Fruit fly (Drosophila melanogaster) whole organism, prepupa: Measurements from ENCODE around the gene Slob.
A peak's percentile ranks its signal among the peaks of the same experiment; 100 is the strongest.

Experiments
- Blimp-1 ChIP-seq: fragments of 200-800 bp; sonication (Bioruptor generic); optimal IDR thresholded peaks from 3 replicates; lab custom pipeline; 2017; ENCODE audit warnings: missing biosample characterization, missing genetic modification characterization, mild to moderate bottlenecking, moderate library complexity, missing genetic modification reagents
- CG10631 ChIP-seq: fragments of 200-800 bp; sonication (Bioruptor generic); optimal IDR thresholded peaks from 2 replicates; lab custom pipeline; 2016; ENCODE audit warnings: missing biosample characterization, missing genetic modification characterization
- CG11294 ChIP-seq: fragments of 200-800 bp; sonication (Bioruptor generic); IDR thresholded peaks from 2 replicates; pipeline ENCODE4 v1.3.6; 2022; ENCODE audit warnings: missing biosample characterization, missing genetic modification characterization
- CG11762 ChIP-seq: fragments of 200-800 bp; sonication (Bioruptor generic); optimal IDR thresholded peaks from 3 replicates; lab custom pipeline; 2016; ENCODE audit warnings: missing biosample characterization, missing genetic modification characterization; ENCODE audit not compliant: insufficient read depth
- CG11902 ChIP-seq: fragments of 200-800 bp; sonication (Bioruptor generic); optimal IDR thresholded peaks from 3 replicates; lab custom pipeline; 2016; ENCODE audit warnings: missing biosample characterization, missing genetic modification characterization
- CG15336 ChIP-seq: fragments of 200-800 bp; sonication (Bioruptor generic); IDR thresholded peaks from 2 replicates; pipeline ENCODE4 v1.3.6; 2022; ENCODE audit warnings: missing biosample characterization, missing genetic modification characterization
- CG1621 ChIP-seq: fragments of 200-800 bp; sonication (Bioruptor generic); optimal IDR thresholded peaks from 3 replicates; lab custom pipeline; 2018; ENCODE audit warnings: missing biosample characterization, mild to moderate bottlenecking, missing genetic modification characterization
- CG16779 ChIP-seq: fragments of 200-800 bp; sonication (Bioruptor generic); optimal IDR thresholded peaks from 3 replicates; lab custom pipeline; 2017; ENCODE audit warnings: missing biosample characterization, mild to moderate bottlenecking, missing genetic modification characterization
- CG31627 ChIP-seq: fragments of 200-800 bp; sonication (Bioruptor generic); optimal IDR thresholded peaks from 3 replicates; lab custom pipeline; 2016; ENCODE audit warnings: missing biosample characterization, missing genetic modification characterization
- CG32006 ChIP-seq: fragments of 200-800 bp; sonication (Bioruptor generic); optimal IDR thresholded peaks from 3 replicates; lab custom pipeline; 2017; ENCODE audit warnings: missing biosample characterization, mild to moderate bottlenecking, missing genetic modification characterization
- CG34406 ChIP-seq: fragments of 200-800 bp; sonication (Bioruptor generic); optimal IDR thresholded peaks from 3 replicates; lab custom pipeline; 2016; ENCODE audit warnings: missing biosample characterization, missing genetic modification characterization
- CG3919 ChIP-seq: fragments of 200-800 bp; sonication (Bioruptor generic); optimal IDR thresholded peaks from 3 replicates; lab custom pipeline; 2016; ENCODE audit warnings: missing biosample characterization, missing genetic modification characterization
- CG4318 ChIP-seq: fragments of 200-800 bp; sonication (Bioruptor generic); optimal IDR thresholded peaks from 3 replicates; lab custom pipeline; 2017; ENCODE audit warnings: missing biosample characterization, mild to moderate bottlenecking, missing genetic modification characterization
- CG6163 ChIP-seq: fragments of 200-800 bp; sonication (Bioruptor generic); IDR thresholded peaks from 3 replicates; pipeline ENCODE4 v1.3.6; 2022; ENCODE audit warnings: missing biosample characterization, missing genetic modification characterization
- CG6276 ChIP-seq: fragments of 200-800 bp; sonication (Bioruptor generic); optimal IDR thresholded peaks from 2 replicates; lab custom pipeline; 2017; ENCODE audit warnings: missing biosample characterization, mild to moderate bottlenecking, missing genetic modification characterization
- CG6792 ChIP-seq: fragments of 200-800 bp; sonication (Bioruptor generic); optimal IDR thresholded peaks from 3 replicates; lab custom pipeline; 2016; ENCODE audit warnings: missing biosample characterization, missing genetic modification characterization
- CG6808 ChIP-seq: fragments of 200-800 bp; sonication (Bioruptor generic); optimal IDR thresholded peaks from 3 replicates; lab custom pipeline; 2017; ENCODE audit warnings: missing biosample characterization, missing genetic modification characterization, mild to moderate bottlenecking, moderate library complexity, missing genetic modification reagents
- CG6854 ChIP-seq: fragments of 200-800 bp; sonication (Bioruptor generic); optimal IDR thresholded peaks from 2 replicates; lab custom pipeline; 2017; ENCODE audit warnings: missing biosample characterization, mild to moderate bottlenecking, missing genetic modification characterization
- CG9139 ChIP-seq: fragments of 200-800 bp; sonication (Bioruptor generic); optimal IDR thresholded peaks from 3 replicates; lab custom pipeline; 2017; ENCODE audit warnings: missing biosample characterization, mild to moderate bottlenecking, missing genetic modification characterization
- Eip75B ChIP-seq: fragments of 200-800 bp; sonication (Bioruptor generic); optimal IDR thresholded peaks from 3 replicates; lab custom pipeline; 2016; ENCODE audit warnings: missing biosample characterization, missing genetic modification characterization
- Eip93F ChIP-seq: fragments of 200-800 bp; sonication (Bioruptor generic); optimal IDR thresholded peaks from 2 replicates; lab custom pipeline; 2016; ENCODE audit warnings: missing biosample characterization, mild to moderate bottlenecking, missing genetic modification characterization
- Ets21C ChIP-seq: fragments of 200-800 bp; sonication (Bioruptor generic); optimal IDR thresholded peaks from 3 replicates; lab custom pipeline; 2016; ENCODE audit warnings: missing biosample characterization, missing genetic modification characterization
- Ets96B ChIP-seq: fragments of 200-800 bp; optimal IDR thresholded peaks from 2 replicates; lab custom pipeline; 2019; ENCODE audit warnings: missing biosample characterization, mild to moderate bottlenecking, missing genetic modification characterization, moderate library complexity
- Gug ChIP-seq: fragments of 200-800 bp; sonication (Bioruptor generic); IDR thresholded peaks from 2 replicates; pipeline ENCODE4 v1.3.6; 2022; ENCODE audit warnings: missing biosample characterization, missing genetic modification characterization
- Hr39 ChIP-seq: fragments of 200-800 bp; sonication (Bioruptor generic); optimal IDR thresholded peaks from 2 replicates; lab custom pipeline; 2016; ENCODE audit warnings: missing biosample characterization, missing genetic modification characterization
- Hr4 ChIP-seq: fragments of 200-800 bp; sonication (Bioruptor generic); optimal IDR thresholded peaks from 3 replicates; lab custom pipeline; 2016; ENCODE audit warnings: missing biosample characterization, missing genetic modification characterization
- Lpt ChIP-seq: fragments of 200-800 bp; sonication (Bioruptor generic); optimal IDR thresholded peaks from 3 replicates; lab custom pipeline; 2016; ENCODE audit warnings: missing biosample characterization, missing genetic modification characterization
- Met ChIP-seq: fragments of 200-800 bp; sonication (Bioruptor generic); optimal IDR thresholded peaks from 3 replicates; lab custom pipeline; 2016; ENCODE audit warnings: missing biosample characterization, missing genetic modification characterization
- OdsH ChIP-seq: fragments of 200-800 bp; sonication (Bioruptor generic); optimal IDR thresholded peaks from 3 replicates; lab custom pipeline; 2016; ENCODE audit warnings: missing biosample characterization, missing genetic modification characterization
- Smox ChIP-seq: fragments of 200-800 bp; sonication (Bioruptor generic); optimal IDR thresholded peaks from 3 replicates; lab custom pipeline; 2016; ENCODE audit warnings: missing biosample characterization, missing genetic modification characterization
- Sox102F ChIP-seq: fragments of 200-800 bp; sonication (Bioruptor generic); optimal IDR thresholded peaks from 2 replicates; lab custom pipeline; 2016; ENCODE audit warnings: missing biosample characterization, mild to moderate bottlenecking, missing genetic modification characterization
- Sox14 ChIP-seq: fragments of 200-800 bp; sonication (Bioruptor generic); optimal IDR thresholded peaks from 3 replicates; lab custom pipeline; 2016; ENCODE audit warnings: missing biosample characterization, missing genetic modification characterization
- acj6 ChIP-seq: fragments of 200-800 bp; sonication (Bioruptor generic); optimal IDR thresholded peaks from 3 replicates; lab custom pipeline; 2016; ENCODE audit warnings: missing biosample characterization, missing genetic modification characterization
- cyc ChIP-seq: fragments of 200-800 bp; sonication (Bioruptor generic); optimal IDR thresholded peaks from 3 replicates; lab custom pipeline; 2016; ENCODE audit warnings: missing biosample characterization, missing genetic modification characterization
- dsx ChIP-seq: fragments of 200-800 bp; optimal IDR thresholded peaks from 3 replicates; lab custom pipeline; 2019; ENCODE audit warnings: missing biosample characterization, mild to moderate bottlenecking, missing genetic modification characterization, moderate library complexity; ENCODE audit not compliant: poor library complexity, severe bottlenecking
- esn ChIP-seq: fragments of 200-800 bp; sonication (Bioruptor generic); optimal IDR thresholded peaks from 2 replicates; lab custom pipeline; 2016; ENCODE audit warnings: missing biosample characterization, mild to moderate bottlenecking, missing genetic modification characterization, moderate library complexity
- fd59A ChIP-seq: fragments of 200-800 bp; sonication (Bioruptor generic); optimal IDR thresholded peaks from 2 replicates; lab custom pipeline; 2017; ENCODE audit warnings: missing biosample characterization, mild to moderate bottlenecking, missing genetic modification characterization, missing genetic modification reagents
- fd85E ChIP-seq: fragments of 200-800 bp; sonication (Bioruptor generic); optimal IDR thresholded peaks from 3 replicates; lab custom pipeline; 2016; ENCODE audit warnings: missing biosample characterization, missing genetic modification characterization
- net ChIP-seq: fragments of 200-800 bp; sonication (Bioruptor generic); optimal IDR thresholded peaks from 3 replicates; lab custom pipeline; 2016; ENCODE audit warnings: missing biosample characterization, missing genetic modification characterization
- pdm3 ChIP-seq: fragments of 200-800 bp; sonication (Bioruptor generic); optimal IDR thresholded peaks from 3 replicates; lab custom pipeline; 2016; ENCODE audit warnings: missing biosample characterization, missing genetic modification characterization
- salr ChIP-seq, 2 experiments: fragments of 200-800 bp; sonication (Bioruptor generic); optimal IDR thresholded peaks; 3 replicates each; lab custom pipeline; 2016 to 2018; ENCODE audit warnings: missing biosample characterization in 2 of 2, missing genetic modification characterization in 2 of 2, mild to moderate bottlenecking in 1 of 2
- spab ChIP-seq: fragments of 200-800 bp; sonication (Bioruptor generic); optimal IDR thresholded peaks from 2 replicates; lab custom pipeline; 2017; ENCODE audit warnings: missing biosample characterization, mild to moderate bottlenecking, missing genetic modification characterization, missing genetic modification reagents
- ss ChIP-seq, 2 experiments: fragments of 200-800 bp; sonication (Bioruptor generic); optimal IDR thresholded peaks; 2 replicates in 1 of 2; 3 replicates in 1 of 2; lab custom pipeline; 2017 to 2018; ENCODE audit warnings: mild to moderate bottlenecking in 2 of 2, missing biosample characterization in 2 of 2, missing genetic modification characterization in 2 of 2, moderate library complexity in 1 of 2
- svp ChIP-seq: fragments of 200-800 bp; sonication (Bioruptor generic); peaks from one replicate; lab custom pipeline; 2016; ENCODE audit warnings: missing biosample characterization, missing genetic modification characterization
- topi ChIP-seq: fragments of 200-800 bp; sonication (Bioruptor generic); optimal IDR thresholded peaks from 3 replicates; lab custom pipeline; 2016; ENCODE audit warnings: missing biosample characterization, missing genetic modification characterization
- vri ChIP-seq: fragments of 200-800 bp; sonication (Bioruptor generic); optimal IDR thresholded peaks from 3 replicates; lab custom pipeline; 2016; ENCODE audit warnings: missing biosample characterization, mild to moderate bottlenecking, missing genetic modification characterization

The Slob gene

DNA sequence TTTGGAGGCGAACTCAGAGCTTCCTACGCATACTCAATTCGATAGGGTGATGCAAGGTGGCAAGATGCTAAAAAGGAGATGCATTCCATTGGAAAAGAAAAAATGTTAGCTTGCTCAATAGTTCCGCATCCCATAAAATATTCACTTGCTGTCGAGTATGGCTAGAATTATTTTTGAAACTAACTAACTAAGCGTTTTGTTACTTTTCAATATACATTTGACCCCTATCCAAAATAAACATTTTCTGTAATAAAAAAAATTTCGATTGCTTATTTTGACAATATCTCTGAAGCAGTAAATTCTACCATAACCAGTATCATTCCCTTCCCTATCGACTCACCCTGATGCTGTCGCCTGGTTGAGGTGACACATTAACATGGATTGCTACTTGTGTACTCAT lies 28.7 kb upstream of the Slob start (continued):
- TF ChIP-seq Hr39 (GFP tag; lab: Kevin White, UChicago) = peak; percentile 84
- TF ChIP-seq fd85E = peak; percentile 24
- TF ChIP-seq svp = peak; percentile 82
- peak; percentile 25; the same call in 1 of the 2 replicates for TF ChIP-seq CG11294 (GFP tag; lab: Robert Waterston, UW)
- TF ChIP-seq cyc (GFP tag; lab: Kevin White, UChicago) = peak; percentile 63
- peak; percentile 17 for TF ChIP-seq CG4318 (GFP tag; lab: Kevin White, UChicago)
- TF ChIP-seq Hr4 (GFP tag; lab: Kevin White, UChicago) = peak; percentile 62
- peak; percentile 73 for TF ChIP-seq CG3919 (GFP tag; lab: Kevin White, UChicago)
- TF ChIP-seq, all 60 proteins: peak for 53

DNA sequence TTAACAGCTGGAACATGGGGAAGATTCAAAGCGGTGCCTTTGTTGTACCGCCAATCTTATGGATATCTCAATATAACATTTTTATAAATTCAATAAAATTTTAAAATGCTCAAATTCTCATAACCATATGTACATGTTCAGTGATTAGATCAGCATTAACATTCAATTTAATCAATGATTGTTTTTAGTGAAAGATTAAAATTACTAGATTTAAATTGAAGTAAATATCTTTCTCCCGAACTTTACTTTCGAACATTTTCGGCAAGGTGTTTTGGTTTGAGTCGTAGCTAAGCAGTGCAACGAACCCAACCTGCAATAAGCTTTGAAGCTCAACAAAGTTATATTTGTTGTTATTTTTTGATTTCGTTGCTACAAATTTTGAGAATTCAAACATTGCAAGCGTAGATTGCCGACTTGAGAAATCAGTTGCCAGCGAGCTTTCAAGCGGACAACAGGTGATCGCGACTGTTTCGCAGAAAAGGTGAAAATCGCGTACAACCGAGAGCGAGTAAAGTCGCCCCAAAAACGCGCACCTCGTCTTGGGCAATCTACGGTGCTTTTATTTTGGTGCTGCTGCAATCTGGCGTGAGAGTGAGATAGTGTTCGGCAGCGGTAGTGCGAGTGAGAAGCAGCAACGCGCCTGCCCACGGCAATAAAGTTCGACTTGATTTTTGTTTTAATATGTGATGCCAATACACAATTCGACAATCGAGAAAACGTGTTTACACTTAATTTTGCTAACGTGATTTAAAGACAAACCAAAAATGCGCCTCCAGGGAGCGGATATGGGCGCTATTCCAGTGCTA lies 27.7 kb upstream of the Slob start, which contains the start of gene Tep3:
Tep3 (plus strand) TSS at position 423 of the 806 bp plus-strand sequence.
- TF ChIP-seq CG6163 (GFP tag; lab: Robert Waterston, UW) = peak; percentile 61; the same call in 2 of the 3 replicates
- TF ChIP-seq CG1621 (tag; lab: Kevin White, UChicago) = no peak
- TF ChIP-seq CG11294 (GFP tag; lab: Robert Waterston, UW) = no peak
- peak; percentile 10 for TF ChIP-seq CG9139
- peak; percentile 74 for TF ChIP-seq svp
- TF ChIP-seq Smox (GFP tag; lab: Kevin White, UChicago) = peak; percentile 53
- no peak for TF ChIP-seq Eip93F (GFP tag; lab: Kevin White, UChicago)
- TF ChIP-seq salr (GFP tag; optimal IDR thresholded peaks at IDR 0.05; lab: Kevin White, UChicago) = no peak
- peak; percentile 75 for TF ChIP-seq dsx (GFP tag; lab: Kevin White, UChicago)
- TF ChIP-seq CG31627 = peak; percentile 43
- peak; percentile 51 for TF ChIP-seq cyc (GFP tag; lab: Kevin White, UChicago)
- TF ChIP-seq Ets96B (tag; lab: Kevin White, UChicago) = peak; percentile 38
- peak; percentile 26 for TF ChIP-seq CG6808 (GFP tag; lab: Kevin White, UChicago)
- TF ChIP-seq OdsH (GFP tag; lab: Kevin White, UChicago) = peak; percentile 16
- peak; percentile 49 for TF ChIP-seq CG6792 (GFP tag; lab: Kevin White, UChicago)
- no peak for TF ChIP-seq spab (GFP tag; lab: Kevin White, UChicago)
- TF ChIP-seq net (GFP tag; lab: Kevin White, UChicago) = no peak
- peak; percentile 6 for TF ChIP-seq fd59A (GFP tag; lab: Kevin White, UChicago)
- TF ChIP-seq CG10631 (GFP tag; lab: Kevin White, UChicago) = peak; percentile 53
- peak; percentile 41 for TF ChIP-seq Hr4 (GFP tag; lab: Kevin White, UChicago)
- peak; percentile 34 for TF ChIP-seq CG6276 (GFP tag; lab: Kevin White, UChicago)
- peak; percentile 41 for TF ChIP-seq Met (GFP tag; lab: Kevin White, UChicago)
- TF ChIP-seq CG4318 (GFP tag; lab: Kevin White, UChicago) = no peak
- TF ChIP-seq esn (GFP tag; lab: Kevin White, UChicago) = peak; percentile 61
- TF ChIP-seq CG32006 (GFP tag; lab: Kevin White, UChicago) = peak; percentile 64
- peak; percentile 85 for TF ChIP-seq CG6854 (GFP tag; lab: Kevin White, UChicago)
- peak; percentile 46 for TF ChIP-seq CG34406
- peak; percentile 34 for TF ChIP-seq Eip75B (GFP tag; lab: Kevin White, UChicago)
- no peak for TF ChIP-seq CG11762 (GFP tag; lab: Kevin White, UChicago)
- no peak for TF ChIP-seq Gug
- peak; percentile 62 for TF ChIP-seq pdm3 (GFP tag; lab: Kevin White, UChicago)
- no peak for TF ChIP-seq Sox102F (GFP tag; lab: Kevin White, UChicago)
- TF ChIP-seq Ets21C (GFP tag; lab: Kevin White, UChicago) = peak; percentile 46
- TF ChIP-seq Blimp-1 = no peak
- peak in 1 of 2 experiments; percentile 45 for TF ChIP-seq ss (GFP tag; optimal IDR thresholded peaks at IDR 0.05; lab: Kevin White, UChicago)
- TF ChIP-seq CG15336 (GFP tag; lab: Robert Waterston, UW) = peak; percentile 35; the same call in 1 of the 2 replicates
- TF ChIP-seq acj6 (GFP tag; lab: Kevin White, UChicago) = peak; percentile 63
- peak; percentile 66 for TF ChIP-seq Sox14 (GFP tag; lab: Kevin White, UChicago)
- peak; percentile 48 for TF ChIP-seq Hr39 (GFP tag; lab: Kevin White, UChicago)
- peak; percentile 53 for TF ChIP-seq topi (GFP tag; lab: Kevin White, UChicago)
- TF ChIP-seq vri (GFP tag; lab: Kevin White, UChicago) = no peak
- TF ChIP-seq Lpt (GFP tag; lab: Kevin White, UChicago) = peak; percentile 26
- no peak for TF ChIP-seq CG16779 (tag; lab: Kevin White, UChicago)
- TF ChIP-seq CG11902 (GFP tag; lab: Kevin White, UChicago) = peak; percentile 16
